Worm (Caenorhabditis elegans) whole organism, mixed stage, embryonic: ENCODE results near the gene prp-18.
"Not testable (repeated sequence)": the region's sequence is repeated elsewhere in the genome, so short reads cannot be mapped to it uniquely, and the experiment has no call there.

Experiments
- M03D4.4 ChIP-seq: sonication (generic microtip); optimal IDR thresholded peaks from 2 replicates; lab custom pipeline; 2017; ENCODE audit warnings: mild to moderate bottlenecking, missing genetic modification characterization, missing compliant biosample characterization
- blmp-1 ChIP-seq: fragments of 150-350 bp; optimal IDR thresholded peaks from 2 replicates; lab custom pipeline; 2014; ENCODE audit warnings: missing biosample characterization, missing genetic modification characterization
- ceh-39 ChIP-seq: fragments of 150-350 bp; optimal IDR thresholded peaks from 2 replicates; lab custom pipeline; 2014; ENCODE audit warnings: missing biosample characterization, missing genetic modification characterization
- ceh-43 ChIP-seq: fragments of 200-800 bp; sonication (Bioruptor generic); optimal IDR thresholded peaks from 2 replicates; lab custom pipeline; 2018; ENCODE audit warnings: mild to moderate bottlenecking, missing genetic modification characterization, moderate library complexity, missing compliant biosample characterization
- ceh-83 ChIP-seq: fragments of 200-800 bp; sonication (Bioruptor generic); optimal IDR thresholded peaks from 2 replicates; lab custom pipeline; 2018; ENCODE audit warnings: mild to moderate bottlenecking, missing genetic modification characterization, missing compliant biosample characterization
- ces-1 ChIP-seq: fragments of 150-350 bp; optimal IDR thresholded peaks from 2 replicates; lab custom pipeline; 2014; ENCODE audit warnings: missing biosample characterization, missing genetic modification reagents, missing genetic modification characterization
- drap-1 ChIP-seq: fragments of 200-800 bp; sonication (Bioruptor generic); optimal IDR thresholded peaks from 3 replicates; lab custom pipeline; 2018; ENCODE audit warnings: mild to moderate bottlenecking, missing genetic modification characterization, missing compliant biosample characterization
- elt-1 ChIP-seq: sonication (generic microtip); optimal IDR thresholded peaks from 2 replicates; lab custom pipeline; 2017; ENCODE audit warnings: missing genetic modification characterization, mild to moderate bottlenecking, missing compliant biosample characterization, antibody characterized with exemption, moderate library complexity, borderline replicate concordance; ENCODE audit not compliant: insufficient read depth
- elt-3 ChIP-seq: fragments of 150-350 bp; optimal IDR thresholded peaks from 2 replicates; lab custom pipeline; 2014; ENCODE audit warnings: missing biosample characterization, missing genetic modification characterization
- flh-1 ChIP-seq: fragments of 200-800 bp; sonication (Bioruptor generic); optimal IDR thresholded peaks from 2 replicates; lab custom pipeline; 2018; ENCODE audit warnings: mild to moderate bottlenecking, missing genetic modification characterization, moderate library complexity, missing compliant biosample characterization
- ham-2 ChIP-seq: fragments of 200-800 bp; sonication (Bioruptor generic); optimal IDR thresholded peaks from 2 replicates; lab custom pipeline; 2018; ENCODE audit warnings: mild to moderate bottlenecking, missing genetic modification characterization, missing compliant biosample characterization
- hlh-1 ChIP-seq: fragments of 150-350 bp; optimal IDR thresholded peaks from 2 replicates; lab custom pipeline; 2014; ENCODE audit warnings: missing biosample characterization, missing genetic modification reagents, missing genetic modification characterization
- lin-13 ChIP-seq: fragments of 150-350 bp; optimal IDR thresholded peaks from 2 replicates; lab custom pipeline; 2014; ENCODE audit warnings: missing biosample characterization, missing genetic modification characterization
- lin-32 ChIP-seq: fragments of 200-800 bp; sonication (Bioruptor generic); optimal IDR thresholded peaks from 2 replicates; lab custom pipeline; 2018; ENCODE audit warnings: mild to moderate bottlenecking, missing genetic modification characterization, missing compliant biosample characterization
- lsy-2 ChIP-seq: fragments of 150-350 bp; optimal IDR thresholded peaks from 2 replicates; lab custom pipeline; 2014; ENCODE audit warnings: missing biosample characterization, missing genetic modification characterization
- mab-5 ChIP-seq: fragments of 150-350 bp; optimal IDR thresholded peaks from 2 replicates; lab custom pipeline; 2014; ENCODE audit warnings: missing biosample characterization, missing genetic modification characterization
- mep-1 ChIP-seq: fragments of 150-350 bp; optimal IDR thresholded peaks from 2 replicates; lab custom pipeline; 2017; ENCODE audit warnings: missing biosample characterization, missing genetic modification reagents, missing genetic modification characterization, inconsistent platforms
- mls-2 ChIP-seq: sonication (generic microtip); optimal IDR thresholded peaks from 2 replicates; lab custom pipeline; 2016; ENCODE audit warnings: mild to moderate bottlenecking, missing genetic modification characterization, moderate library complexity, missing compliant biosample characterization
- nhr-2 ChIP-seq: fragments of 150-350 bp; optimal IDR thresholded peaks from 2 replicates; lab custom pipeline; 2014; ENCODE audit warnings: missing biosample characterization, missing genetic modification characterization
- nhr-237 ChIP-seq: fragments of 150-350 bp; optimal IDR thresholded peaks from 2 replicates; lab custom pipeline; 2014; ENCODE audit warnings: missing biosample characterization, missing genetic modification characterization
- nhr-28 ChIP-seq: fragments of 150-350 bp; optimal IDR thresholded peaks from 2 replicates; lab custom pipeline; 2014; ENCODE audit warnings: missing biosample characterization, missing genetic modification characterization
- nhr-76 ChIP-seq: sonication (generic microtip); optimal IDR thresholded peaks from 2 replicates; lab custom pipeline; 2017; ENCODE audit warnings: missing biosample characterization, missing genetic modification characterization
- sem-2 ChIP-seq: fragments of 200-800 bp; sonication (Bioruptor generic); optimal IDR thresholded peaks from 2 replicates; lab custom pipeline; 2018; ENCODE audit warnings: mild to moderate bottlenecking, missing genetic modification characterization, missing compliant biosample characterization
- snpc-4 ChIP-seq: fragments of 150-350 bp; optimal IDR thresholded peaks from 2 replicates; lab custom pipeline; 2014; ENCODE audit warnings: missing biosample characterization, missing genetic modification characterization
- sptf-1 ChIP-seq: sonication (generic microtip); optimal IDR thresholded peaks from 2 replicates; lab custom pipeline; 2017; ENCODE audit warnings: mild to moderate bottlenecking, missing genetic modification characterization, moderate library complexity, missing compliant biosample characterization
- tbx-8 ChIP-seq: fragments of 200-800 bp; sonication (Bioruptor generic); optimal IDR thresholded peaks from 2 replicates; lab custom pipeline; 2018; ENCODE audit warnings: mild to moderate bottlenecking, missing genetic modification characterization, moderate library complexity, missing compliant biosample characterization
- unc-62 ChIP-seq: fragments of 150-350 bp; optimal IDR thresholded peaks from 2 replicates; lab custom pipeline; 2014; ENCODE audit warnings: missing biosample characterization, missing genetic modification reagents, missing genetic modification characterization
- zip-8 ChIP-seq: fragments of 150-350 bp; optimal IDR thresholded peaks from 2 replicates; lab custom pipeline; 2014; ENCODE audit warnings: missing biosample characterization, missing genetic modification characterization
- ztf-11 ChIP-seq: fragments of 150-350 bp; optimal IDR thresholded peaks from 2 replicates; lab custom pipeline; 2014; ENCODE audit warnings: missing biosample characterization, missing genetic modification characterization

prp-18 gene

ce11 chrIV:9843760-9844159 lies 40.4 kb downstream of the prp-18 start, which contains the start of gene nspd-2:
Gene nspd-2 (plus strand): TSS chrIV:9844060.
- TF ChIP-seq blmp-1 (tag; lab: Kevin White, UChicago) (no peak), nhr-76 (tag; lab: Kevin White, UChicago) (no peak), ceh-83 (GFP tag; lab: Kevin White, UChicago) (no peak), ceh-43 (GFP tag; lab: Kevin White, UChicago) (no peak), sptf-1 (tag; lab: Kevin White, UChicago) (no peak), hlh-1 (tag; lab: Kevin White, UChicago) (no peak), mab-5 (tag; lab: Kevin White, UChicago) (no peak), lin-13 (tag; lab: Kevin White, UChicago) (no peak), snpc-4 (tag; lab: Kevin White, UChicago) (no peak), drap-1 (GFP tag; lab: Kevin White, UChicago) (no peak)
- TF ChIP-seq, all 35 proteins: peak for 0

- no peak for TF ChIP-seq zip-8
These were observed 42.1 kb downstream of the prp-18 start, which contains the start of gene K07F5.17 for ce11 chrIV:9842071-9842470. Gene K07F5.17 (plus strand): TSS chrIV:9842371.

- TF ChIP-seq lin-13 (tag; lab: Kevin White, UChicago) (no peak), ceh-43 (GFP tag; lab: Kevin White, UChicago) (no peak), tbx-8 (GFP tag; lab: Kevin White, UChicago) (no peak), nhr-237 (no peak), sem-2 (GFP tag; lab: Kevin White, UChicago) (no peak), elt-3 (no peak), sptf-1 (tag; lab: Kevin White, UChicago) (no peak)
- TF ChIP-seq, all 35 proteins: peak for 0
These were observed 43.1 kb downstream of the prp-18 start, which contains the start of the genes kin-24 and msp-56 for ce11 chrIV:9840984-9841590. Gene kin-24 (minus strand): TSS chrIV:9841084. Gene msp-56 (plus strand): TSS chrIV:9841540.

ce11 chrIV:9837349-9837748 lies 46.8 kb downstream of the prp-18 start, which contains the start of gene msp-10:
Gene msp-10 (plus strand): TSS chrIV:9837649.
- TF ChIP-seq ces-1 (GFP tag; lab: Kevin White, UChicago); blmp-1 (tag; lab: Kevin White, UChicago); nhr-28: not testable (repeated sequence)

- TF ChIP-seq unc-62 (GFP tag; lab: Kevin White, UChicago) (no peak), tbx-8 (GFP tag; lab: Kevin White, UChicago) (no peak), M03D4.4 (tag; lab: Kevin White, UChicago) (no peak), ztf-11 (no peak), lin-13 (tag; lab: Kevin White, UChicago) (no peak), mab-5 (tag; lab: Kevin White, UChicago) (no peak), nhr-2 (tag; lab: Kevin White, UChicago) (no peak), hlh-1 (tag; lab: Kevin White, UChicago) (no peak), elt-1 (no peak), elt-3 (no peak), nhr-76 (tag; lab: Kevin White, UChicago) (no peak), ceh-43 (GFP tag; lab: Kevin White, UChicago) (no peak)
- TF ChIP-seq, all 35 proteins: peak for 0
These were observed 47.9 kb downstream of the prp-18 start, which contains the start of gene msp-81 for ce11 chrIV:9836317-9836716. Gene msp-81 (minus strand): TSS chrIV:9836417.

DNA sequence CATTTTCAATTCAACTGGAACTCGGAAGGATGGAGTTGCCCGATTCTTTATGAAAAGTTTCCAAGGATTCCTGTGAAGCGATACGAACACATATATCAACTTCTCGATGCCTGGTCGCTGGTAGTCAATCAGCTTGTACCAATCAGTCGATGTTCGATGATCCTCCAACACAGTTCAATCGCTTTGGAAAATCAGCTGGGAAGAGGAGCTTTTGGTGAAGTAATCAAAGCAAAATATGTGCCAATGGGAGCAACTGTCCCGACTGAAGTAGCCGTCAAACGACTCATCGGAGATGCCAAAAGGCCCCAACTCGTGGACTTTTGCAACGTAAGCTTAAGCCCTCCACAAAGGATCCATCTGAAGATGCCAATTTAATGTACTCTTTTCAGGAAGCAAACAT lies 50.8 kb downstream of the prp-18 start:
- no peak for TF ChIP-seq ces-1 (GFP tag; lab: Kevin White, UChicago)
- no peak for TF ChIP-seq ceh-43 (GFP tag; lab: Kevin White, UChicago)
- TF ChIP-seq lsy-2 (tag; lab: Kevin White, UChicago) = no peak
- TF ChIP-seq ceh-83 (GFP tag; lab: Kevin White, UChicago) = no peak
- TF ChIP-seq elt-1 = no peak
- no peak for TF ChIP-seq lin-32 (GFP tag; lab: Kevin White, UChicago)
- no peak for TF ChIP-seq mep-1 (tag; lab: Kevin White, UChicago)
- no peak for TF ChIP-seq sptf-1 (tag; lab: Kevin White, UChicago)
- TF ChIP-seq snpc-4 (tag; lab: Kevin White, UChicago) = no peak
- TF ChIP-seq elt-3 = no peak
- no peak for TF ChIP-seq mls-2
- no peak for TF ChIP-seq zip-8
- TF ChIP-seq hlh-1 (tag; lab: Kevin White, UChicago) = no peak
- no peak for TF ChIP-seq ham-2 (GFP tag; lab: Kevin White, UChicago)
- no peak for TF ChIP-seq ceh-39
- no peak for TF ChIP-seq M03D4.4 (tag; lab: Kevin White, UChicago)
- TF ChIP-seq flh-1 = no peak
- TF ChIP-seq tbx-8 (GFP tag; lab: Kevin White, UChicago) = no peak
- TF ChIP-seq lin-13 (tag; lab: Kevin White, UChicago) = no peak
